Fruit fly (Drosophila melanogaster): ENCODE measurements around the gene CG14913.
A peak's percentile ranks its signal among the peaks of the same experiment; 100 is the strongest.

Gene CG14913

DNA sequence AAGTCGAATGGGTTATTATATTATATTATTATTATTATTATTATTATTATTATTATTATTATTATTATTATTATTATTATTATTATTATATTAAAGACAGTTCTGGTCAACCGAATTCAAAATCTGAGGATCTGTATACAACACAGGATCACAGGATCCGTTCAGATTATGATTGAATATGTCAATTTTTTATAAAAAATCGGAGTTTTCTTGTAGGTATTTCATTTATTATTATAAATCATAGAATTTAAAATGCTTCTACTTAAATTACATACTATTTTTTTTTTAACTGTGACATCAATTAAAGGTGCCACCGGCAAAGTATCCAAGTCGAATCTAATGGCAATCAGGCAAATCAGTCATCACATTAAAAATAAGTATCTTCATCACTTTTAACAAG lies at the start of gene CG14913:
CG14913 (plus strand) TSS at position 301 of the 400 bp plus-strand sequence.
- no peak for TF ChIP-seq CG1620 (GFP tag; optimal IDR thresholded peaks at IDR 0.05)
- TF ChIP-seq Clk (GFP tag; optimal IDR thresholded peaks at IDR 0.05) = no peak
- no peak for TF ChIP-seq Crg-1 (GFP tag; optimal IDR thresholded peaks at IDR 0.05)
- no peak for TF ChIP-seq Mnt (GFP tag; optimal IDR thresholded peaks at IDR 0.05)
- TF ChIP-seq bab1 (GFP tag; optimal IDR thresholded peaks at IDR 0.05) = no peak
- TF ChIP-seq Hr96 (GFP tag; optimal IDR thresholded peaks at IDR 0.05) = no peak
- TF ChIP-seq toe (GFP tag; optimal IDR thresholded peaks at IDR 0.05) = no peak
- TF ChIP-seq CG14711 (tag; optimal IDR thresholded peaks at IDR 0.05) = no peak
- no peak for TF ChIP-seq CG11617 (GFP tag; optimal IDR thresholded peaks at IDR 0.05)
- no peak for TF ChIP-seq pad (GFP tag; optimal IDR thresholded peaks at IDR 0.05)

dm6 chr2L:10967257-10968008 lies 49.4 kb upstream of the CG14913 start:
- TF ChIP-seq tj (GFP tag; optimal IDR thresholded peaks at IDR 0.05) (peak; percentile 72), cic (GFP tag; optimal IDR thresholded peaks at IDR 0.05) (peak; percentile 63), Mnt (GFP tag; optimal IDR thresholded peaks at IDR 0.05) (peak; percentile 51), bab1 (GFP tag; optimal IDR thresholded peaks at IDR 0.05) (no peak), Clk (GFP tag; optimal IDR thresholded peaks at IDR 0.05) (no peak), CG11617 (GFP tag; optimal IDR thresholded peaks at IDR 0.05) (peak; percentile 29), pad (GFP tag; optimal IDR thresholded peaks at IDR 0.05) (peak; percentile 85), ovo (GFP tag; optimal IDR thresholded peaks at IDR 0.05) (peak; percentile 75), toe (GFP tag; optimal IDR thresholded peaks at IDR 0.05) (no peak), kay (GFP tag; ENCODE audit: borderline replicate concordance) (no peak), cnc (optimal IDR thresholded peaks at IDR 0.05) (no peak), CG1620 (GFP tag; optimal IDR thresholded peaks at IDR 0.05) (no peak), CG12768 (GFP tag; optimal IDR thresholded peaks at IDR 0.05) (peak; percentile 86), CG7101 (tag; optimal IDR thresholded peaks at IDR 0.05) (peak; percentile 1), CG7045 (GFP tag; optimal IDR thresholded peaks at IDR 0.05) (no peak), CG33017 (tag; optimal IDR thresholded peaks at IDR 0.05) (no peak), CG5204 (GFP tag; optimal IDR thresholded peaks at IDR 0.05) (no peak)

- TF ChIP-seq CG7101 (tag; optimal IDR thresholded peaks at IDR 0.05) = no peak
- no peak for TF ChIP-seq CG14711 (tag; optimal IDR thresholded peaks at IDR 0.05)
These were observed 48.8 kb upstream of the CG14913 start for dm6 chr2L:10968009-10968383.

DNA sequence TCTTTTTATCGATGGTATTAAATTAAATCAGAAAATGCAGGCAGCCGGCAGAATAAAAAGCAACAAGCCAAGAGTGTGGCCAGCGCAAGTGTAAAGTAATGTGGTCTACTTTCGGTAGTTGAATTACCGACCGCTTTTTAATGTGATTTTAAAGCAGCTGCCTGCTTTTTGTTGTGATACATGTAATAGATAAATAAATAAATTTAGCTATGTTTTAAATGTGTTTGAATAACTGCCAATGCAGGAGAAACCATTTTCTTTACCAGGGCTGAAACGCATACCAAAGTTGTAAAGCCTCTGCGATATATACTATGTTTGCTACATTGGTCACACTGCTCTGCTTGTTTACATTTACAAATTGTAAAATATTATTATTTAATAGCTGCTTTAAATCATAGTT lies 46.7 kb upstream of the CG14913 start, which contains the start of the genes Tmem214 and YL-1:
Tmem214 (minus strand) TSS at position 142 of the 400 bp plus-strand sequence.
YL-1 (plus strand) TSS at position 310 of the 400 bp plus-strand sequence.
- TF ChIP-seq kay (GFP tag; ENCODE audit: borderline replicate concordance) (no peak), ovo (GFP tag; optimal IDR thresholded peaks at IDR 0.05) (no peak), Mnt (GFP tag; optimal IDR thresholded peaks at IDR 0.05) (peak; percentile 39), Clk (GFP tag; optimal IDR thresholded peaks at IDR 0.05) (no peak), CG14711 (tag; optimal IDR thresholded peaks at IDR 0.05) (peak; percentile 37), CG5204 (GFP tag; optimal IDR thresholded peaks at IDR 0.05) (no peak), Hr96 (GFP tag; optimal IDR thresholded peaks at IDR 0.05) (no peak), bab1 (GFP tag; optimal IDR thresholded peaks at IDR 0.05) (peak; percentile 62), tj (GFP tag; optimal IDR thresholded peaks at IDR 0.05) (no peak), CG7101 (tag; optimal IDR thresholded peaks at IDR 0.05) (peak; percentile 9), cic (GFP tag; optimal IDR thresholded peaks at IDR 0.05) (peak; percentile 25), CG7045 (GFP tag; optimal IDR thresholded peaks at IDR 0.05) (no peak), CG33017 (tag; optimal IDR thresholded peaks at IDR 0.05) (no peak), CG1620 (GFP tag; optimal IDR thresholded peaks at IDR 0.05) (peak; percentile 22), Crg-1 (GFP tag; optimal IDR thresholded peaks at IDR 0.05) (peak; percentile 36), CG12768 (GFP tag; optimal IDR thresholded peaks at IDR 0.05) (no peak), CG11617 (GFP tag; optimal IDR thresholded peaks at IDR 0.05) (peak; percentile 40), toe (GFP tag; optimal IDR thresholded peaks at IDR 0.05) (no peak), cnc (optimal IDR thresholded peaks at IDR 0.05) (no peak), pad (GFP tag; optimal IDR thresholded peaks at IDR 0.05) (peak; percentile 28)

DNA sequence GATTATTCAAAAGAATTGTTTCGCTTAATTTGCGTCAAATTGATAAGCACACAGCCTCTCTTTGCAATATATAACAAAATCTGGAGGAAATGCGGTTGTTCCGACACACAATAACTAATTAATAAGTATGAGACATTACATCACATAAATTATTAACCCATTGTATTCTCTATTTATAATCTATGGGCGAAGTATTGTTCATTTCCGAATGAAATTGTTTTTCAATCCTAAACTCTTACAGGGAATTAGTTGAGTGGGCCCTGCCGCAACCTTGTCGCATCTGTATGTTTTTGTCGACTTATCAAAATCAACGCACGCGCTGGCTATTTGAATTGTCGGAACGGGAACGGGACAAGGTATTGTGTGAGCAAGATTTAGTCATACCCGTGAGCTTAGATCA lies 44.6 kb upstream of the CG14913 start, which contains the start of gene CG16743:
CG16743 (plus strand) TSS at position 57 of the 400 bp plus-strand sequence.
- TF ChIP-seq CG33017 (tag; optimal IDR thresholded peaks at IDR 0.05) (peak; percentile 63), CG7045 (GFP tag; optimal IDR thresholded peaks at IDR 0.05) (no peak), CG14711 (tag; optimal IDR thresholded peaks at IDR 0.05) (peak; percentile 54), Mnt (GFP tag; optimal IDR thresholded peaks at IDR 0.05) (peak; percentile 31), Clk (GFP tag; optimal IDR thresholded peaks at IDR 0.05) (no peak), tj (GFP tag; optimal IDR thresholded peaks at IDR 0.05) (peak; percentile 40), bab1 (GFP tag; optimal IDR thresholded peaks at IDR 0.05) (no peak), CG7101 (tag; optimal IDR thresholded peaks at IDR 0.05) (peak; percentile 31), kay (GFP tag; ENCODE audit: borderline replicate concordance) (no peak), CG11617 (GFP tag; optimal IDR thresholded peaks at IDR 0.05) (no peak), CG12768 (GFP tag; optimal IDR thresholded peaks at IDR 0.05) (no peak), cic (GFP tag; optimal IDR thresholded peaks at IDR 0.05) (no peak)

- TF ChIP-seq CG11617 (GFP tag; optimal IDR thresholded peaks at IDR 0.05) = no peak
- no peak for TF ChIP-seq cic (GFP tag; optimal IDR thresholded peaks at IDR 0.05)
- no peak for TF ChIP-seq CG7045 (GFP tag; optimal IDR thresholded peaks at IDR 0.05)
- no peak for TF ChIP-seq ovo (GFP tag; optimal IDR thresholded peaks at IDR 0.05)
These were observed 42.2 kb upstream of the CG14913 start for dm6 chr2L:10974638-10975037.

Measured in whole organism, adult.